Worm (Caenorhabditis elegans): ENCODE measurements around the gene sek-5.

Gene sek-5

ce11 chrX:5413510-5413909, 36.1 kb downstream of the sek-5 start, which contains the start of gene pks-1:
Gene pks-1 (plus strand): TSS chrX:5413810.
- TF ChIP-seq ceh-90 (tag; optimal IDR thresholded peaks at IDR 0.05) (no peak), nhr-20 (tag; optimal IDR thresholded peaks at IDR 0.05) (no peak), sptf-1 (tag; optimal IDR thresholded peaks at IDR 0.05) (no peak), snu-23 (GFP tag; optimal IDR thresholded peaks at IDR 0.05) (no peak), snpc-4 (tag; optimal IDR thresholded peaks at IDR 0.05) (no peak), aha-1 (tag; optimal IDR thresholded peaks at IDR 0.05) (no peak), nhr-90 (tag; optimal IDR thresholded peaks at IDR 0.05; ENCODE audit: poor library complexity) (no peak), isw-1 (GFP tag; IDR thresholded peaks at IDR 0.05) (no peak), ets-5 (GFP tag; IDR thresholded peaks at IDR 0.05) (no peak), hlh-17 (GFP tag; optimal IDR thresholded peaks at IDR 0.05; ENCODE audit: borderline replicate concordance) (no peak), grh-1 (GFP tag; IDR thresholded peaks at IDR 0.05) (no peak), irx-1 (tag; optimal IDR thresholded peaks at IDR 0.05) (no peak), mef-2 (tag; optimal IDR thresholded peaks at IDR 0.05) (no peak), nhr-237 (tag; optimal IDR thresholded peaks at IDR 0.05) (no peak), jun-1 (tag; optimal IDR thresholded peaks at IDR 0.05) (no peak), tlp-1 (tag; optimal IDR thresholded peaks at IDR 0.05) (no peak)

ce11 chrX:5414250-5414649, 36.8 kb downstream of the sek-5 start, which contains the start of gene C41A3.2:
Gene C41A3.2 (minus strand): TSS chrX:5414350.
- TF ChIP-seq C34B4.2 (tag; optimal IDR thresholded peaks at IDR 0.05) = no peak
- no peak for TF ChIP-seq unc-130 (tag; optimal IDR thresholded peaks at IDR 0.05)
- TF ChIP-seq hlh-17 (GFP tag; optimal IDR thresholded peaks at IDR 0.05; ENCODE audit: borderline replicate concordance) = no peak
- no peak for TF ChIP-seq unc-30 (tag; optimal IDR thresholded peaks at IDR 0.05)
- no peak for TF ChIP-seq nhr-85 (tag)
- no peak for TF ChIP-seq ceh-88 (GFP tag; IDR thresholded peaks at IDR 0.05)
- TF ChIP-seq efl-3 (GFP tag; optimal IDR thresholded peaks at IDR 0.05) = no peak
- TF ChIP-seq sox-4 (tag; optimal IDR thresholded peaks at IDR 0.05) = no peak
- no peak for TF ChIP-seq nhr-19 (GFP tag; conservative IDR thresholded peaks at IDR 0.05)
- TF ChIP-seq ama-1 (optimal IDR thresholded peaks at IDR 0.05) = no peak
- no peak for TF ChIP-seq unc-62 (GFP tag; optimal IDR thresholded peaks at IDR 0.05)
